Worm (Caenorhabditis elegans): ENCODE measurements around the gene F46H5.4.

F46H5.4 gene

ce11 chrX:7269379-7269778, 15.0 kb upstream of the F46H5.4 start, which contains the start of gene grd-7:
Gene grd-7, minus strand, starts transcription at chrX:7269479.
- no peak for TF ChIP-seq pax-1 (tag; optimal IDR thresholded peaks at IDR 0.05)
- no peak for TF ChIP-seq ceh-18 (tag; optimal IDR thresholded peaks at IDR 0.05)
- no peak for TF ChIP-seq dve-1 (tag; optimal IDR thresholded peaks at IDR 0.05)
- no peak for TF ChIP-seq ceh-34 (tag; optimal IDR thresholded peaks at IDR 0.05)
- TF ChIP-seq ceh-45 (GFP tag; IDR thresholded peaks at IDR 0.05), result no peak
- no peak for TF ChIP-seq fax-1 (tag; optimal IDR thresholded peaks at IDR 0.05)
- no peak for TF ChIP-seq C08G9.2 (tag; optimal IDR thresholded peaks at IDR 0.05)
- no peak for TF ChIP-seq sdc-2 (tag; optimal IDR thresholded peaks at IDR 0.05)
- TF ChIP-seq nfya-1 (tag; optimal IDR thresholded peaks at IDR 0.05), result no peak
- TF ChIP-seq unc-42 (tag; optimal IDR thresholded peaks at IDR 0.05), result no peak
- no peak for TF ChIP-seq K02D7.2 (tag; optimal IDR thresholded peaks at IDR 0.05)
- TF ChIP-seq ref-2 (tag; optimal IDR thresholded peaks at IDR 0.05), result no peak
- no peak for TF ChIP-seq lim-6 (tag; optimal IDR thresholded peaks at IDR 0.05)
- TF ChIP-seq sox-4 (tag; optimal IDR thresholded peaks at IDR 0.05), result no peak
- no peak for TF ChIP-seq pat-9 (tag; optimal IDR thresholded peaks at IDR 0.05)
- TF ChIP-seq ahr-1 (tag; optimal IDR thresholded peaks at IDR 0.05), result no peak
- TF ChIP-seq ttx-3 (tag; optimal IDR thresholded peaks at IDR 0.05), result no peak
- no peak for TF ChIP-seq Y22D7AL.16 (tag; optimal IDR thresholded peaks at IDR 0.05)

- TF ChIP-seq ahr-1 (tag; optimal IDR thresholded peaks at IDR 0.05), result no peak
- no peak for TF ChIP-seq ceh-24 (tag; optimal IDR thresholded peaks at IDR 0.05)
- no peak for TF ChIP-seq nhr-11 (tag; optimal IDR thresholded peaks at IDR 0.05)
- no peak for TF ChIP-seq pha-2 (tag; optimal IDR thresholded peaks at IDR 0.05)
- no peak for TF ChIP-seq sox-4 (tag; optimal IDR thresholded peaks at IDR 0.05)
- no peak for TF ChIP-seq ceh-18 (tag; optimal IDR thresholded peaks at IDR 0.05)
- no peak for TF ChIP-seq K02D7.2 (tag; optimal IDR thresholded peaks at IDR 0.05)
- TF ChIP-seq ceh-22 (tag; optimal IDR thresholded peaks at IDR 0.05), result no peak
- TF ChIP-seq unc-55 (GFP tag; optimal IDR thresholded peaks at IDR 0.05), result no peak
- no peak for TF ChIP-seq ceh-48 (tag; optimal IDR thresholded peaks at IDR 0.05)
- TF ChIP-seq ceh-19 (GFP tag; optimal IDR thresholded peaks at IDR 0.05), result no peak
- no peak for TF ChIP-seq fkh-10 (GFP tag; optimal IDR thresholded peaks at IDR 0.05)
- no peak for TF ChIP-seq pag-3 (tag; optimal IDR thresholded peaks at IDR 0.05; ENCODE audit: borderline replicate concordance)
- TF ChIP-seq elt-2 (tag; optimal IDR thresholded peaks at IDR 0.05), result no peak
Measured at ce11 chrX:7268965-7269364, 14.6 kb upstream of the F46H5.4 start.

- TF ChIP-seq ceh-31 (tag; optimal IDR thresholded peaks at IDR 0.05) (no peak), hlh-15 (tag; optimal IDR thresholded peaks at IDR 0.05) (no peak), ceh-14 (tag; optimal IDR thresholded peaks at IDR 0.05) (no peak), pqm-1 (tag; optimal IDR thresholded peaks at IDR 0.05) (no peak), ama-1 (optimal IDR thresholded peaks at IDR 0.05) (no peak), zip-5 (tag; optimal IDR thresholded peaks at IDR 0.05) (no peak), ceh-19 (GFP tag; optimal IDR thresholded peaks at IDR 0.05) (no peak), elt-4 (tag; optimal IDR thresholded peaks at IDR 0.05) (no peak), pat-9 (tag; optimal IDR thresholded peaks at IDR 0.05) (no peak), hlh-30 (tag; optimal IDR thresholded peaks at IDR 0.05; ENCODE audit: insufficient read depth) (no peak), sdc-2 (tag; optimal IDR thresholded peaks at IDR 0.05) (no peak), dmd-4 (tag; optimal IDR thresholded peaks at IDR 0.05; ENCODE audit: borderline replicate concordance) (no peak), fkh-6 (tag; optimal IDR thresholded peaks at IDR 0.05) (no peak), syd-9 (tag; optimal IDR thresholded peaks at IDR 0.05) (no peak), ceh-22 (tag; optimal IDR thresholded peaks at IDR 0.05) (no peak), ceh-34 (tag; optimal IDR thresholded peaks at IDR 0.05) (no peak)
Measured at ce11 chrX:7265348-7265747, 10.9 kb upstream of the F46H5.4 start, which contains the start of gene F46H5.2. Gene F46H5.2, plus strand, starts transcription at chrX:7265648.

All from whole organism, late embryonic.